Fruit fly (Drosophila melanogaster) whole organism, prepupa: ENCODE data around the gene EMC5.

ENCODE experiments used
- Blimp-1 ChIP-seq: fragments of 200-800 bp; sonication (Bioruptor generic); optimal IDR thresholded peaks from 3 replicates; lab custom pipeline; 2017; ENCODE audit warnings: missing biosample characterization, missing genetic modification characterization, mild to moderate bottlenecking, moderate library complexity, missing genetic modification reagents
- CG10631 ChIP-seq: fragments of 200-800 bp; sonication (Bioruptor generic); optimal IDR thresholded peaks from 2 replicates; lab custom pipeline; 2016; ENCODE audit warnings: missing biosample characterization, missing genetic modification characterization
- CG15336 ChIP-seq: fragments of 200-800 bp; sonication (Bioruptor generic); IDR thresholded peaks from 2 replicates; pipeline ENCODE4 v1.3.6; 2022; ENCODE audit warnings: missing biosample characterization, missing genetic modification characterization
- CG6854 ChIP-seq: fragments of 200-800 bp; sonication (Bioruptor generic); optimal IDR thresholded peaks from 2 replicates; lab custom pipeline; 2017; ENCODE audit warnings: missing biosample characterization, mild to moderate bottlenecking, missing genetic modification characterization
- Sox14 ChIP-seq: fragments of 200-800 bp; sonication (Bioruptor generic); optimal IDR thresholded peaks from 3 replicates; lab custom pipeline; 2016; ENCODE audit warnings: missing biosample characterization, missing genetic modification characterization
- ss ChIP-seq, 2 experiments: fragments of 200-800 bp; sonication (Bioruptor generic); optimal IDR thresholded peaks; 2 replicates in 1 of 2; 3 replicates in 1 of 2; lab custom pipeline; 2017 to 2018; ENCODE audit warnings: mild to moderate bottlenecking in 2 of 2, missing biosample characterization in 2 of 2, missing genetic modification characterization in 2 of 2, moderate library complexity in 1 of 2

DNA sequence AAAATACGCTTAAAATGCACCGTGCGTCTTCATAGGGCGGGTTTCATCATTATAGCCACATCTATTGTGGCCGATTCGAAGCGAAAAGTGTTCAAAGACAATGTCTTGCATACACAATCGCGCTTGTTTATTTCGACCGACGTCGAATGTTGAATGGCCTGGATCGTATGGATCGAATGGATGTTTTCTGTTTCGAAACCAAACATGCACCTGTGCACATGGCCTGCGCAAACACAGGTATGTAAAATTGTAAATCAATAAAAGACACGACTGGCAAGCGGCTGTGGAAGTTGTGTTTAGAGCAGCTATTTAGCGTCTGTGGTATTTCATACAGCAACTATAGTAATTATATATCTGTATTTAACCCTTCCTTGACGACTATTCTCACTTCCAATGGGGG is 6.0 kb upstream of the EMC5 start:
- TF ChIP-seq CG15336 (no peak), Blimp-1 (GFP tag; lab: Kevin White, UChicago) (no peak), Sox14 (no peak), CG10631 (GFP tag; lab: Kevin White, UChicago) (no peak), ss (GFP tag; optimal IDR thresholded peaks at IDR 0.05; lab: Kevin White, UChicago) (no peak), CG6854 (GFP tag; lab: Kevin White, UChicago) (no peak)
